Worm (Caenorhabditis elegans) whole organism, early embryonic: ENCODE measurements around the gene cyp-13A5.

Experiments
- F13C5.2 ChIP-seq: sonication (generic microtip); optimal IDR thresholded peaks from 2 replicates; lab custom pipeline; 2017; ENCODE audit warnings: mild to moderate bottlenecking, missing genetic modification characterization, inconsistent platforms, missing compliant biosample characterization
- aly-1 ChIP-seq: sonication (generic microtip); optimal IDR thresholded peaks from 2 replicates; lab custom pipeline; 2016; ENCODE audit warnings: missing genetic modification characterization, missing compliant biosample characterization
- ama-1 ChIP-seq: fragments of 150-350 bp; optimal IDR thresholded peaks from 2 replicates; lab custom pipeline; 2014
- ceh-13 ChIP-seq: fragments of 200-800 bp; sonication (Bioruptor generic); optimal IDR thresholded peaks from 2 replicates; lab custom pipeline; 2018; ENCODE audit warnings: mild to moderate bottlenecking, missing genetic modification characterization, missing compliant biosample characterization
- flt-1 ChIP-seq: fragments of 200-800 bp; sonication (Bioruptor generic); IDR thresholded peaks from 2 replicates; pipeline ENCODE4 v1.3.6; 2022; ENCODE audit warnings: missing genetic modification characterization, missing compliant biosample characterization
- hmg-4 ChIP-seq: fragments of 200-800 bp; sonication (Bioruptor generic); optimal IDR thresholded peaks from 2 replicates; lab custom pipeline; 2018; ENCODE audit warnings: mild to moderate bottlenecking, missing genetic modification characterization, missing compliant biosample characterization
- scrt-1 ChIP-seq: fragments of 200-800 bp; sonication (Bioruptor generic); IDR thresholded peaks from 2 replicates; pipeline ENCODE4 v1.3.6; 2022; ENCODE audit warnings: missing genetic modification characterization, missing compliant biosample characterization
- sea-1 ChIP-seq: fragments of 200-800 bp; sonication (Bioruptor generic); conservative IDR thresholded peaks from 2 replicates; pipeline ENCODE4 v1.3.6; 2022; ENCODE audit warnings: missing genetic modification characterization, missing compliant biosample characterization
- tbx-37 ChIP-seq: fragments of 200-800 bp; sonication (Bioruptor generic); conservative IDR thresholded peaks from 2 replicates; pipeline ENCODE4 v1.3.6; 2022; ENCODE audit warnings: missing genetic modification reagents, missing genetic modification characterization, missing compliant biosample characterization

DNA sequence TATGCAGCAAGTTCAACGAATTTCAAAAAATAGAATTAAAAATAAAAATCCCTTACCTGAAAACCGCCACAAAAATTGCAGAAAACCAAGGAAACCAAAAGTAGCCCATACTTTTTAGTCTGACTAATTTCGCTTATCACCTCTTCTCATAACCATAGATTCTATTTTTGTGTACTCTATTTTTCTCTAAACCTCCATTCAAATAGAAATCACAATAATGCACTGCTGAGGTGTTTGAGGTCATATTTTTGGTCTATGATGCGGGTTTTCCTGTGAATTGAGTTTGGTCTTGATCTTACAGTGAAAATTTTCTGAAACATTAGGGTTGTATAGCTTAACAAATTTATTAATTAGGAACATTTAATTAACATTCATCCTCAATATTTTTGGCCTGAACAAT, 18.3 kb downstream of the cyp-13A5 start, which contains the start of gene cyp-13A1:
- TF ChIP-seq hmg-4 (no peak), sea-1 (GFP tag; lab: Robert Waterston, UW) (no peak), flt-1 (GFP tag; lab: Robert Waterston, UW) (no peak), ceh-13 (no peak), ama-1 (lab: Kevin White, UChicago) (no peak), tbx-37 (GFP tag; lab: Robert Waterston, UW) (no peak), scrt-1 (GFP tag; lab: Robert Waterston, UW) (no peak), F13C5.2 (tag; lab: Kevin White, UChicago) (no peak), aly-1 (tag; lab: Kevin White, UChicago) (no peak)
